Fruit fly (Drosophila melanogaster): ENCODE measurements around the gene CG6933.

DNA sequence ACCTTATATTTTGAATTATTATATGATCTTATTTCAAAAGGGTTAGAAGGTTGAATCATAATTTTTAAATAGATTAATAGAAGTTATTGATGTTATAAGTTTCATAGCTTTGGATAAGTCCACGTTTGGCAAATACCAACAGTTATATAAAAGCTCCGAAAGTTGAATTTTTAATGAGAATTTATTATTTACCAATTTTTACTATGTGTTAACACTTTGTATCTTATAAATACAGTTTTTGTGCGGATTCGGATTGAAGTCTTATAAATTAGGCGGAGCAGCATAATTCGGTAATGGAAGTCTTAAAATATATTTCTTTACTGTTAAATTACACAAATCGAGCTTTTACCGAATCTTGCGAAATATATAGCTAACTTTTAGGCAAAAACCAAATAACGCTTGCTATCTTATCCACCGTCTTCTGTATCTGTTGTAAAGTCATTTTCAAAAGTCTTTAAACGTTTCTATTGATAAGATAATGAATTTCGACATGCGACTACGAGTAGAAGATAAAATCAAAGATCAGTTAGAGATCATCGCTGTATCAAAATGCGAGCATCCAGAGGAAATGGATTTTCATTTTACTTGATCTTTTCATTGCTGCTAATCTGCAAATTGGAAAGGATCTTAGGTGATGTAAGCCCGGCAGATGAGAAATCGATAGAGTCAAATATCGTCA lies 20.5 kb downstream of the CG6933 start, which contains the start of gene CG42833:
- TF ChIP-seq psq (optimal IDR thresholded peaks at IDR 0.05) (no peak), CG8478 (optimal IDR thresholded peaks at IDR 0.05) (no peak), usp (GFP tag; optimal IDR thresholded peaks at IDR 0.05) (no peak), EcR (GFP tag; optimal IDR thresholded peaks at IDR 0.05) (no peak), pan (optimal IDR thresholded peaks at IDR 0.05) (no peak)

All from whole organism.